Worm (Caenorhabditis elegans): Measurements from ENCODE around the gene nsun-5.

Gene nsun-5

DNA sequence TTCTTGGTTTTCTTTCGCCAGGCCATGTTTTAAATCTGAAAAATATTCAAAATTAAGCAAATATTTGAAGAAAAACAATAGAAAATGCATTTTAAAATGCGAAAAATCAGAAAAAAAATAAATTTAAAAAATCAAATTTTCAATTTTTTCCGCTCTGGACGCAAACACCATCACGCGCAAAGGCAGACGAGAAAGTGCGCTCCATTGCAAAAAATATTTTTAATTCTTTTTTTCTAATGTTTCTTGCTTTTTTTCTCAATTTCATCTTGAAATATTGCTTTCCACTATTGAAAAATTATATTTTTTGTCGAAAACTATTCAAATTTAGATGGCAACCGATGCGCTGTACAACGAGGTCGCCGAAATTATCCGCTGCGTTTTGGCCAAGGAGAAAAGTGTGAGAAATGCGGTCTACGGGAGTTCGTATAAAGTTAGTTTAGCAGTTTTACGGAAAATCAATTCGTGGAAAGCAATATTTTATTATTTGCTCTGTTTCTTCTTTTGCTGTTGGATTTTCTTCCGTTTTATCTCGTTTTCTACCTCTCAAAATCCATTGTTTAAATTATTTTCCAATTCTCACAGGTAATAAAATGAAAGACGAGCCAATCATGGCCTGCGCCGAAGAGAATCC is at the start of gene nsun-5, which contains the start of the genes pole-4 and metl-2:
TSS of gene nsun-5 (plus strand) at position 298 of the 631 bp plus-strand sequence.
TSS of gene pole-4 (minus strand) at position 35 of the 631 bp plus-strand sequence.
TSS of gene metl-2 (plus strand) at position 581 of the 631 bp plus-strand sequence.
- TF ChIP-seq klf-2 (GFP tag; conservative IDR thresholded peaks at IDR 0.05) (no peak), ztf-29 (GFP tag; IDR thresholded peaks at IDR 0.05) (no peak), ztf-23 (GFP tag; IDR thresholded peaks at IDR 0.05) (no peak), ref-1 (GFP tag; conservative IDR thresholded peaks at IDR 0.05) (no peak), cog-1 (tag; optimal IDR thresholded peaks at IDR 0.05) (no peak), med-1 (GFP tag; optimal IDR thresholded peaks at IDR 0.05; ENCODE audit: insufficient read depth) (no peak), tab-1 (GFP tag; IDR thresholded peaks at IDR 0.05) (no peak), flt-1 (GFP tag; IDR thresholded peaks at IDR 0.05) (no peak), T22C8.4 (GFP tag; IDR thresholded peaks at IDR 0.05) (no peak)

DNA sequence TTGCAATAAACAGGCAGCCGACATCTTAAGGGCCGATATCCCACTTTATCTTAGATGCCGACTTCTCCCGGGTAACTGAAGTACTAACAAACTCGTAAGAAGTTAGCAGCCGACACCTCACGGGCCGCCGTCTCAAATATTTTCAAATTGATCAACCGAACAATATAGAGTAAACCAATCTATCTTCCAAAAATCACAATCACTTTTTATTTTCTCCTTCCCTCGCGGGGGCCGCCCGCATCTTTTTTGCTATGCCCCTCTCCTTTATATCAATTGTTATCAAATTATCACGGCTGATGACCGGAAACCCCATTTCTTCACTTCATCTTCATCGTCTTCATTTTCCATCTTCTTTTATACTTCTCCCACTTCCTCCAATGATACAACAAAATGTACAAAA is 40.7 kb upstream of the nsun-5 start:
- no peak for TF ChIP-seq ref-1 (GFP tag; conservative IDR thresholded peaks at IDR 0.05)
- TF ChIP-seq klf-2 (GFP tag; conservative IDR thresholded peaks at IDR 0.05): no peak
- no peak for TF ChIP-seq tab-1 (GFP tag; IDR thresholded peaks at IDR 0.05)
- no peak for TF ChIP-seq T22C8.4 (GFP tag; IDR thresholded peaks at IDR 0.05)
- no peak for TF ChIP-seq flt-1 (GFP tag; IDR thresholded peaks at IDR 0.05)
- TF ChIP-seq ztf-23 (GFP tag; IDR thresholded peaks at IDR 0.05): no peak
- TF ChIP-seq cog-1 (tag; optimal IDR thresholded peaks at IDR 0.05): no peak
- TF ChIP-seq ztf-29 (GFP tag; IDR thresholded peaks at IDR 0.05): no peak
- TF ChIP-seq med-1 (GFP tag; optimal IDR thresholded peaks at IDR 0.05; ENCODE audit: insufficient read depth): no peak

DNA sequence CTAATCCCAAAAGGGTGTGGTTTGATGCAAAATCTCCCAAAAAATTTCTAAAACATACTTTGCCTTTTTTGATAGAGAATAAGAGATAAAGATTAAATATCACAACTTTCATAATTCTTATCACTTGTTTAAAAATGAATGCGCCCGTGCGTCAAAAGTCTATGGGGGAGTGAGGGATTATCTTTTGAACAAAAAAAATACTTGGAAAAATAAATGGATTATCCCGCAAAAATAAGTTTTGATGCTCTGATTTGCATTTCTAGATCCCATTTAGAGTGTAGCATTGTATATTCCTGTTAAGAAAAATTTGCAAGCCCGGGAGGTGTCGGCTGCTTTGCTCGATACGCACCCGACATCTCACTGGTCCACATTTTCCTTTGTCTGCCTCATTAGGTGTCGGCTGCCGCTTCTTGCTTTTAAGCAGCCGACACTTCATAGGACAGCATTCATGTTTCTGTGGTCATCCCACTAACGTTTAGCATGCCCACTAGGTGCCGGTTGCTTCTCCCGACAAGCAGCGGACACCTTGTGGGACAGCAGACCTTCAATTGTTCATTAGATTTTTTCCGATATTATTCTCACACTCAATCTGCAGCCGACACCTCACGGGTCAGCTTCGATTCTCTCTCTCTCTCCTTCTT is 33.9 kb upstream of the nsun-5 start:
- TF ChIP-seq cog-1 (tag; optimal IDR thresholded peaks at IDR 0.05): no peak
- no peak for TF ChIP-seq ref-1 (GFP tag; conservative IDR thresholded peaks at IDR 0.05)
- TF ChIP-seq ztf-29 (GFP tag; IDR thresholded peaks at IDR 0.05): no peak
- TF ChIP-seq T22C8.4 (GFP tag; IDR thresholded peaks at IDR 0.05): no peak
- TF ChIP-seq tab-1 (GFP tag; IDR thresholded peaks at IDR 0.05): no peak
- no peak for TF ChIP-seq med-1 (GFP tag; optimal IDR thresholded peaks at IDR 0.05; ENCODE audit: insufficient read depth)
- no peak for TF ChIP-seq ztf-23 (GFP tag; IDR thresholded peaks at IDR 0.05)
- TF ChIP-seq flt-1 (GFP tag; IDR thresholded peaks at IDR 0.05): no peak
- TF ChIP-seq klf-2 (GFP tag; conservative IDR thresholded peaks at IDR 0.05): no peak

DNA sequence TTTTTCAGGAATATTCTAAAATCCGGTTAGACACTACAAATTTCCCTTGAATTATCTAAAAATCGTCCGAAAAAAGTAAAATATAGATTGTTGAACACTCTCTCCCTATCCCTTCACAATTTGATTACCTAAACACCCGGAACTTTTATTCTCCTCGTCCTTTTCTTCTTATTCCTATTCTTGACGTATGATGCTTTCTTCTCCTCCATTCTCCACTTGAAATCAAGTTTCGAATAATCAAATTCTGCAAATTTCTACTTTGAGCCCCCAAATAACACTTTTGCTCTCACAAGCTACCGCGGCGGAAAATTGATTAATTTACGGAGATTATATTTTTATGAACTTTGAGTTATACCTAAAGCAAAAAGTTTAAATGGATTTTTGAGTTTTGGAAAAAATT is 31.1 kb upstream of the nsun-5 start:
- no peak for TF ChIP-seq cog-1 (tag; optimal IDR thresholded peaks at IDR 0.05)
- TF ChIP-seq T22C8.4 (GFP tag; IDR thresholded peaks at IDR 0.05): no peak
- no peak for TF ChIP-seq klf-2 (GFP tag; conservative IDR thresholded peaks at IDR 0.05)
- TF ChIP-seq flt-1 (GFP tag; IDR thresholded peaks at IDR 0.05): no peak
- TF ChIP-seq ref-1 (GFP tag; conservative IDR thresholded peaks at IDR 0.05): no peak
- no peak for TF ChIP-seq ztf-29 (GFP tag; IDR thresholded peaks at IDR 0.05)
- TF ChIP-seq tab-1 (GFP tag; IDR thresholded peaks at IDR 0.05): no peak
- no peak for TF ChIP-seq med-1 (GFP tag; optimal IDR thresholded peaks at IDR 0.05; ENCODE audit: insufficient read depth)
- no peak for TF ChIP-seq ztf-23 (GFP tag; IDR thresholded peaks at IDR 0.05)

DNA sequence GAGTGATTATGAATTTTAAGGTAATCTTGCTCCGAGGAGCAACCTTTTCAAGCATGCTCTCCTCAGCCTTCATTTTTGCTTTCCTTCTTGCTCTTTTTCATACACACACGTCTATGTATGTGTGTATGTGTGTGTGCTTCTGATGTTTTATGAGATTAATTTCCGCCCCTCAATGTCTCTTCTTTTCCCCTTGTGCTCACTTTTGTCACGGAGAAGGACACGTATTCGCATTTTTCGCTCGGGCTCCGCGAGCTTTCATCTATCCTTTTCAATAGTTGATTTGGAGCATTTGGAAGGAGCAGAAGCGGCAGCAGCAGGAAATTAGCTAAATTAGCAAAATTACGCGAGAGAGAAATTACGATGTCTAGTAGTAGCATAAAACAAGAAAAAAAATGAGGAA is 29.1 kb upstream of the nsun-5 start:
- TF ChIP-seq T22C8.4 (GFP tag; IDR thresholded peaks at IDR 0.05): no peak

DNA sequence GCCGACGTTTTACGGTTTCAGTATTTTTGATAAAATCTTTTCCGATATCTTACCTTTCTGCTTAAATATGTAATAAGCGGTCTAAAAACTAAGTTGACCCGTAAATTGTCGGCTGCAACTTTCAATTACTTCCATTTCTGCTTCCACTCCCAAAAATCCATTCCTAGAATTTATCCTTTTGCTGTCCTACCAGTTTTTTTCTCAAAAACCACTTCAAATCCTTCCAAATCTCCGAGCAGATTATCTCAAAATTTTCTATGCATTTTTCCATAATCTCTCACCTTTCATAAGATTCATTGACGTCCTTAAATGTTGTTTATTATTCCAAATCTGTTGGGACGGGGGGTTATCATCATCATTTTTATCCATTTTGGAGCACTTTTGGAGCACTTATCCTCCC is 28.4 kb upstream of the nsun-5 start:
- no peak for TF ChIP-seq tab-1 (GFP tag; IDR thresholded peaks at IDR 0.05)
- no peak for TF ChIP-seq med-1 (GFP tag; optimal IDR thresholded peaks at IDR 0.05; ENCODE audit: insufficient read depth)
- no peak for TF ChIP-seq ztf-29 (GFP tag; IDR thresholded peaks at IDR 0.05)
- TF ChIP-seq klf-2 (GFP tag; conservative IDR thresholded peaks at IDR 0.05): no peak
- no peak for TF ChIP-seq ztf-23 (GFP tag; IDR thresholded peaks at IDR 0.05)
- TF ChIP-seq cog-1 (tag; optimal IDR thresholded peaks at IDR 0.05): no peak
- TF ChIP-seq flt-1 (GFP tag; IDR thresholded peaks at IDR 0.05): no peak
- TF ChIP-seq T22C8.4 (GFP tag; IDR thresholded peaks at IDR 0.05): no peak
- no peak for TF ChIP-seq ref-1 (GFP tag; conservative IDR thresholded peaks at IDR 0.05)

DNA sequence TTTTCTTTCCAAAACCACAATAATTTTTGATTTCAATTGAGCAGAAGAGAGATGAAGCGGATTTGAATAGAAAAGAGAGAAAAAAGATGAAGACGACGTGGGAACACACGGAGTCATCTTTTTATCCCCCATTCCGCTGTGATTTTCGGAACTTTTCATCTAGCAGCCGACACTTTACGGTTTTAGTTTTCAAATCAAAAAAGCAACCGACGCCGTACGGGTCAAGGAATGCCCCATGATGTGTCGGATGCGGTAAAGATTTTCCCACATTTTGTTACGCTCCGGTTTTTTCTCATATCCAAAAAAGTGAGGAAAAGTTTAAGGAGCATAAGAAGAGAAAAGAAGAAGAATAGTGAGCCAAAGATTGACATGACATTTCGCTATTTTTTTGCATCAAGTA is 23.9 kb upstream of the nsun-5 start:
- TF ChIP-seq cog-1 (tag; optimal IDR thresholded peaks at IDR 0.05) (no peak), tab-1 (GFP tag; IDR thresholded peaks at IDR 0.05) (no peak), ztf-23 (GFP tag; IDR thresholded peaks at IDR 0.05) (no peak), ztf-29 (GFP tag; IDR thresholded peaks at IDR 0.05) (no peak), med-1 (GFP tag; optimal IDR thresholded peaks at IDR 0.05; ENCODE audit: insufficient read depth) (no peak), ref-1 (GFP tag; conservative IDR thresholded peaks at IDR 0.05) (no peak), klf-2 (GFP tag; conservative IDR thresholded peaks at IDR 0.05) (no peak), flt-1 (GFP tag; IDR thresholded peaks at IDR 0.05) (no peak), T22C8.4 (GFP tag; IDR thresholded peaks at IDR 0.05) (no peak)

DNA sequence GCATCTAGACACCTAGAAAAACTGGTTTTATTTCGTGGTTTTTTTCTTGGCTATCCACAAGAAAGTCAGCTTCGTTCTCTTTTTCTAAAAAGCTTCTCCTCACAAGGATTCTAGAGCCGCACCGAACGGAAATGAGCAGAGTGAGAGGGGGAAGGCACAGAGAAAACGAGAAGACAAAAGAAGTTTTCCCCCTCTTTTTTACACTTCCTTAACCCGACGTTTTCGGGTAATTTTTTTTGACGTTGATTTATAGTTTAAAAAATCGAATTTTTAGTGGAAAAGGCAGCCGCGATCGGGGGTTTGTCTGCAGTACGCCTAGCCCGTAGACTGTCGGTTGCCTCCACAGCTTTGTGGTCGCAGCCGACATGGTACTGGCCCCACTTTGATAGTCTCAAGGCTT is 22.9 kb upstream of the nsun-5 start:
- TF ChIP-seq flt-1 (GFP tag; IDR thresholded peaks at IDR 0.05) (no peak), klf-2 (GFP tag; conservative IDR thresholded peaks at IDR 0.05) (no peak), T22C8.4 (GFP tag; IDR thresholded peaks at IDR 0.05) (no peak), med-1 (GFP tag; optimal IDR thresholded peaks at IDR 0.05; ENCODE audit: insufficient read depth) (no peak), ref-1 (GFP tag; conservative IDR thresholded peaks at IDR 0.05) (no peak), ztf-23 (GFP tag; IDR thresholded peaks at IDR 0.05) (no peak), cog-1 (tag; optimal IDR thresholded peaks at IDR 0.05) (no peak), tab-1 (GFP tag; IDR thresholded peaks at IDR 0.05) (no peak), ztf-29 (GFP tag; IDR thresholded peaks at IDR 0.05) (no peak)

DNA sequence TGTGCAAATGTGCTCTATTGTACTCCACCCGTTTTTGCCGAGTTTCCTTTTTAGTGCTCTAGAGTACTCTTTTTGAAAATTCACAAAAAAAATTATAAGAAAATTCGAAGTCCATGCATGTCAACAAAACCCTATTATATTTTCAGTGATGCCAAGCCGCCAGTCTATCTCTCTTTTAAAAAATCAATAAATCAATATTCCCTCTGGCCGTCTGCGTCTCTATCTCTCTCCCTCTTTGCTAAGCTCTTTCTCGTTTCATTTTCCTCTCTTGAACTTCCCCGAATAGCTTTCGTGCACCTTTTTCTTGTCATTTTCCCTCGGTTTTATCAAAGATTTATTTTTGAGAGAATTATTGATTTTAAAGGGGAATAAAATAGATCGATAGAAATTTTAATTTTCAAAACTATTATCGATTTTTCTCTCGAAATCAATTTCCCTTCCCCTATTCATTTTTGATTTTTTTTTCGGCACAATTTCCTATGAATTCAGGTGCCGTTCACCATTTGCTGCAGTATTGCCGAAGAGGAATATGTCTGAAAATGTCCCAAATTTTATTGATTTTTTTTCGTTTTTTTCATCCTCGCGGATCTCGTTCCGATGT is 16.9 kb upstream of the nsun-5 start:
- no peak for TF ChIP-seq ztf-23 (GFP tag; IDR thresholded peaks at IDR 0.05)
- no peak for TF ChIP-seq ref-1 (GFP tag; conservative IDR thresholded peaks at IDR 0.05)
- TF ChIP-seq ztf-29 (GFP tag; IDR thresholded peaks at IDR 0.05): no peak
- no peak for TF ChIP-seq tab-1 (GFP tag; IDR thresholded peaks at IDR 0.05)
- TF ChIP-seq klf-2 (GFP tag; conservative IDR thresholded peaks at IDR 0.05): no peak
- no peak for TF ChIP-seq flt-1 (GFP tag; IDR thresholded peaks at IDR 0.05)
- TF ChIP-seq cog-1 (tag; optimal IDR thresholded peaks at IDR 0.05): no peak
- no peak for TF ChIP-seq med-1 (GFP tag; optimal IDR thresholded peaks at IDR 0.05; ENCODE audit: insufficient read depth)
- no peak for TF ChIP-seq T22C8.4 (GFP tag; IDR thresholded peaks at IDR 0.05)

Data from whole organism, midembryonic.